Worm (Caenorhabditis elegans) whole organism, young adult: ENCODE results near the gene T04C12.7.
A peak's percentile ranks its signal among the peaks of the same experiment; 100 is the strongest.

Experiments
- B0019.2 ChIP-seq: fragments of 200-800 bp; sonication (Bioruptor generic); conservative IDR thresholded peaks from 2 replicates; pipeline ENCODE4 v1.3.6; 2022; ENCODE audit warnings: missing genetic modification reagents, missing genetic modification characterization, missing compliant biosample characterization
- B0035.1 ChIP-seq: sonication (generic microtip); optimal IDR thresholded peaks from 2 replicates; lab custom pipeline; 2016; ENCODE audit warnings: missing genetic modification characterization, mild to moderate bottlenecking, missing compliant biosample characterization, missing genotype, missing genetic modification reagents
- B0336.3 ChIP-seq: fragments of 200-800 bp; sonication (Bioruptor generic); IDR thresholded peaks from 2 replicates; pipeline ENCODE4 v1.3.6; 2022; ENCODE audit warnings: missing genetic modification characterization, missing compliant biosample characterization
- D2030.7 ChIP-seq: fragments of 200-800 bp; sonication (Bioruptor generic); IDR thresholded peaks from 2 replicates; pipeline ENCODE4 v1.3.6; 2022; ENCODE audit warnings: missing genetic modification reagents, missing genetic modification characterization, missing compliant biosample characterization
- F10E7.11 ChIP-seq: sonication (generic microtip); optimal IDR thresholded peaks from 2 replicates; lab custom pipeline; 2017; ENCODE audit warnings: mild to moderate bottlenecking, missing genetic modification characterization, moderate library complexity, missing compliant biosample characterization
- F33H1.4 ChIP-seq: fragments of 200-800 bp; sonication (Bioruptor generic); IDR thresholded peaks from 2 replicates; pipeline ENCODE4 v1.3.6; 2022; ENCODE audit warnings: missing genetic modification reagents, missing genetic modification characterization, missing compliant biosample characterization
- F39B2.1 ChIP-seq: fragments of 200-800 bp; sonication (Bioruptor generic); IDR thresholded peaks from 2 replicates; pipeline ENCODE4 v1.3.6; 2022; ENCODE audit warnings: missing genetic modification reagents, missing genetic modification characterization, missing compliant biosample characterization
- F52B5.7 ChIP-seq: sonication (generic microtip); optimal IDR thresholded peaks from 2 replicates; lab custom pipeline; 2016; ENCODE audit warnings: mild to moderate bottlenecking, missing genetic modification characterization, missing compliant biosample characterization
- F57C9.4 ChIP-seq: sonication (generic microtip); optimal IDR thresholded peaks from 2 replicates; lab custom pipeline; 2017; ENCODE audit warnings: mild to moderate bottlenecking, missing genetic modification characterization, missing compliant biosample characterization
- K12H6.12 ChIP-seq: fragments of 200-800 bp; sonication (Bioruptor generic); optimal IDR thresholded peaks from 2 replicates; lab custom pipeline; 2018; ENCODE audit warnings: mild to moderate bottlenecking, missing genetic modification characterization, missing compliant biosample characterization
- T26A5.8 ChIP-seq: sonication (generic microtip); optimal IDR thresholded peaks from 2 replicates; lab custom pipeline; 2016; ENCODE audit warnings: missing genetic modification characterization, missing compliant biosample characterization
- Y53G8AR.9 ChIP-seq: fragments of 200-800 bp; sonication (Bioruptor generic); conservative IDR thresholded peaks from 2 replicates; pipeline ENCODE4 v1.3.6; 2022; ENCODE audit warnings: missing genetic modification reagents, missing genetic modification characterization, missing compliant biosample characterization
- Y56A3A.18 ChIP-seq: fragments of 200-800 bp; sonication (Bioruptor generic); IDR thresholded peaks from 2 replicates; pipeline ENCODE4 v1.3.6; 2022; ENCODE audit warnings: missing genetic modification reagents, missing genetic modification characterization, missing compliant biosample characterization
- Y67H2A.10 ChIP-seq: fragments of 200-800 bp; sonication (Bioruptor generic); conservative IDR thresholded peaks from 2 replicates; pipeline ENCODE4 v1.3.6; 2022; ENCODE audit warnings: missing genetic modification reagents, missing genetic modification characterization, missing compliant biosample characterization
- ama-1 ChIP-seq, 3 experiments: fragments of 150-350 bp in 1 of 3; sonication (generic microtip) in 2 of 3; optimal IDR thresholded peaks; 2 replicates each; lab custom pipeline; 2014 to 2018; ENCODE audit warnings: missing biosample characterization in 2 of 3, missing genetic modification characterization in 2 of 3, missing genetic modification reagents in 2 of 3
- aptf-2 ChIP-seq: fragments of 200-800 bp; sonication (Bioruptor generic); conservative IDR thresholded peaks from 2 replicates; pipeline ENCODE4 v1.3.6; 2022; ENCODE audit warnings: missing genetic modification reagents, missing genetic modification characterization, missing compliant biosample characterization
- atf-7 ChIP-seq: sonication (generic microtip); optimal IDR thresholded peaks from 2 replicates; lab custom pipeline; 2017; ENCODE audit warnings: mild to moderate bottlenecking, missing genetic modification characterization, missing compliant biosample characterization
- attf-3 ChIP-seq: fragments of 200-800 bp; sonication (Bioruptor generic); conservative IDR thresholded peaks from 2 replicates; pipeline ENCODE4 v1.3.6; 2022; ENCODE audit warnings: missing genetic modification reagents, missing genetic modification characterization, missing compliant biosample characterization
- bed-1 ChIP-seq: fragments of 200-800 bp; sonication (Bioruptor generic); IDR thresholded peaks from 2 replicates; pipeline ENCODE4 v1.3.6; 2022; ENCODE audit warnings: missing genetic modification reagents, missing genetic modification characterization, missing compliant biosample characterization
- ccch-3 ChIP-seq: fragments of 200-800 bp; sonication (Bioruptor generic); optimal IDR thresholded peaks from 2 replicates; lab custom pipeline; 2018; ENCODE audit warnings: mild to moderate bottlenecking, missing genetic modification characterization, missing compliant biosample characterization
- cebp-1 ChIP-seq, 2 experiments: fragments of 200-800 bp in 1 of 2; sonication (Bioruptor generic) in 1 of 2; sonication (generic microtip) in 1 of 2; IDR thresholded peaks in 1 of 2; optimal IDR thresholded peaks in 1 of 2; 2 replicates each; pipeline versions ENCODE4 v1.3.6 to Lab custom; 2017 to 2022; ENCODE audit warnings: missing compliant biosample characterization in 2 of 2, missing genetic modification characterization in 2 of 2, mild to moderate bottlenecking in 1 of 2, missing genetic modification reagents in 1 of 2, moderate library complexity in 1 of 2
- ceh-79 ChIP-seq: sonication (generic microtip); optimal IDR thresholded peaks from 2 replicates; lab custom pipeline; 2017; ENCODE audit warnings: mild to moderate bottlenecking, missing genetic modification characterization, missing compliant biosample characterization
- dpff-1 ChIP-seq: sonication (generic microtip); optimal IDR thresholded peaks from 2 replicates; lab custom pipeline; 2017; ENCODE audit warnings: mild to moderate bottlenecking, missing genetic modification characterization, missing compliant biosample characterization
- egl-44 ChIP-seq: fragments of 200-800 bp; sonication (Bioruptor generic); IDR thresholded peaks from 2 replicates; pipeline ENCODE4 v1.3.6; 2022; ENCODE audit warnings: missing genetic modification reagents, missing genetic modification characterization, missing compliant biosample characterization
- ets-4 ChIP-seq: fragments of 200-800 bp; sonication (Bioruptor generic); optimal IDR thresholded peaks from 2 replicates; lab custom pipeline; 2018; ENCODE audit warnings: mild to moderate bottlenecking, missing genetic modification characterization, missing compliant biosample characterization
- hmg-1.2 ChIP-seq: fragments of 200-800 bp; sonication (Bioruptor generic); IDR thresholded peaks from 2 replicates; pipeline ENCODE4 v1.3.6; 2022; ENCODE audit warnings: missing genetic modification reagents, missing genetic modification characterization, missing compliant biosample characterization
- let-526 ChIP-seq: fragments of 200-800 bp; sonication (Bioruptor generic); IDR thresholded peaks from 2 replicates; pipeline ENCODE4 v1.3.6; 2022; ENCODE audit warnings: missing genetic modification reagents, missing genetic modification characterization, missing compliant biosample characterization
- lin-26 ChIP-seq: fragments of 200-800 bp; sonication (Bioruptor generic); IDR thresholded peaks from 2 replicates; pipeline ENCODE4 v1.3.6; 2022; ENCODE audit warnings: missing genetic modification reagents, missing genetic modification characterization, missing compliant biosample characterization
- lin-40 ChIP-seq: sonication (generic microtip); optimal IDR thresholded peaks from 2 replicates; lab custom pipeline; 2016; ENCODE audit warnings: missing genetic modification characterization, mild to moderate bottlenecking, missing compliant biosample characterization, missing genotype, missing genetic modification reagents
- lsl-1 ChIP-seq: fragments of 200-800 bp; sonication (Bioruptor generic); optimal IDR thresholded peaks from 2 replicates; lab custom pipeline; 2018; ENCODE audit warnings: mild to moderate bottlenecking, missing genetic modification characterization, moderate library complexity, missing compliant biosample characterization
- lsy-27 ChIP-seq: sonication (generic microtip); optimal IDR thresholded peaks from 2 replicates; lab custom pipeline; 2017; ENCODE audit warnings: missing genetic modification characterization, mild to moderate bottlenecking, missing compliant biosample characterization, antibody characterized with exemption, missing genotype, borderline replicate concordance; ENCODE audit not compliant: insufficient read depth
- madf-3 ChIP-seq: fragments of 200-800 bp; sonication (Bioruptor generic); IDR thresholded peaks from 2 replicates; pipeline ENCODE4 v1.3.6; 2022; ENCODE audit warnings: missing genetic modification reagents, missing genetic modification characterization, missing compliant biosample characterization
- nhr-80 ChIP-seq: sonication (generic microtip); optimal IDR thresholded peaks from 2 replicates; lab custom pipeline; 2016; ENCODE audit warnings: missing genetic modification characterization, missing compliant biosample characterization
- rcor-1 ChIP-seq: fragments of 200-800 bp; sonication (Bioruptor generic); IDR thresholded peaks from 2 replicates; pipeline ENCODE4 v1.3.6; 2022; ENCODE audit warnings: missing genetic modification reagents, missing genetic modification characterization, missing compliant biosample characterization
- sdz-38 ChIP-seq: sonication (generic microtip); optimal IDR thresholded peaks from 2 replicates; lab custom pipeline; 2016; ENCODE audit warnings: missing genotype, missing genetic modification characterization, missing compliant biosample characterization
- snpc-3.4 ChIP-seq: sonication (generic microtip); optimal IDR thresholded peaks from 2 replicates; lab custom pipeline; 2017; ENCODE audit warnings: missing genetic modification characterization, mild to moderate bottlenecking, missing compliant biosample characterization, antibody characterized with exemption, moderate library complexity, missing genotype, missing genetic modification reagents
- snpc-4 ChIP-seq, 5 experiments: fragments of 150-350 bp in 1 of 5; sonication (generic microtip) in 4 of 5; optimal IDR thresholded peaks; 2 replicates each; lab custom pipeline; 2014 to 2018; ENCODE audit warnings: missing genetic modification characterization in 5 of 5, missing biosample characterization in 3 of 5, antibody characterized with exemption in 2 of 5, mild to moderate bottlenecking in 2 of 5, missing compliant biosample characterization in 2 of 5, missing genotype in 2 of 5, moderate library complexity in 2 of 5, missing genetic modification reagents in 1 of 5
- sptf-2 ChIP-seq: fragments of 200-800 bp; sonication (Bioruptor generic); optimal IDR thresholded peaks from 2 replicates; lab custom pipeline; 2018; ENCODE audit warnings: mild to moderate bottlenecking, missing genetic modification characterization, missing compliant biosample characterization
- tbp1 ChIP-seq: fragments of 200-800 bp; sonication (Bioruptor generic); optimal IDR thresholded peaks from 2 replicates; lab custom pipeline; 2018; ENCODE audit warnings: mild to moderate bottlenecking, missing genetic modification characterization, missing compliant biosample characterization
- tlf-1 ChIP-seq: fragments of 200-800 bp; sonication (Bioruptor generic); optimal IDR thresholded peaks from 2 replicates; lab custom pipeline; 2018; ENCODE audit warnings: mild to moderate bottlenecking, missing genetic modification characterization, missing compliant biosample characterization
- xnd-1 ChIP-seq: sonication (generic microtip); optimal IDR thresholded peaks from 2 replicates; lab custom pipeline; 2016; ENCODE audit warnings: missing genotype, missing genetic modification reagents, missing genetic modification characterization, missing compliant biosample characterization
- zfh-2 ChIP-seq: fragments of 200-800 bp; sonication (Bioruptor generic); conservative IDR thresholded peaks from 2 replicates; pipeline ENCODE4 v1.3.6; 2022; ENCODE audit warnings: missing genetic modification reagents, missing genetic modification characterization, missing compliant biosample characterization
- ztf-18 ChIP-seq: sonication (generic microtip); optimal IDR thresholded peaks from 2 replicates; lab custom pipeline; 2016; ENCODE audit warnings: missing genotype, mild to moderate bottlenecking, missing genetic modification characterization, missing compliant biosample characterization
- ztf-26 ChIP-seq: sonication (generic microtip); optimal IDR thresholded peaks from 2 replicates; lab custom pipeline; 2017; ENCODE audit warnings: missing genetic modification characterization, missing compliant biosample characterization
- ztf-28 ChIP-seq: fragments of 200-800 bp; sonication (Bioruptor generic); IDR thresholded peaks from 2 replicates; pipeline ENCODE4 v1.3.6; 2022; ENCODE audit warnings: missing genetic modification reagents, missing genetic modification characterization, missing compliant biosample characterization
- ztf-6 ChIP-seq: fragments of 200-800 bp; sonication (Bioruptor generic); IDR thresholded peaks from 2 replicates; pipeline ENCODE4 v1.3.6; 2022; ENCODE audit warnings: missing genetic modification reagents, missing genetic modification characterization, missing compliant biosample characterization

T04C12.7 gene

ce11 chrV:11076403-11076802, 22.5 kb downstream of the T04C12.7 start (continued):
- TF ChIP-seq lsy-27 (tag; lab: Kevin White, UChicago) (no peak), zfh-2 (GFP tag; lab: Robert Waterston, UW) (no peak), D2030.7 (GFP tag; lab: Robert Waterston, UW) (0 out of 2 replicates have a peak, but pooled peaks have one; percentile 30), ztf-18 (no peak), tbp1 (GFP tag; lab: Kevin White, UChicago) (peak; percentile 66), B0035.1 (peak; percentile 24), hmg-1.2 (GFP tag; lab: Robert Waterston, UW) (peak; percentile 34; the same call in 1 of the 2 replicates), tlf-1 (GFP tag; lab: Kevin White, UChicago) (peak; percentile 78), ets-4 (GFP tag; lab: Kevin White, UChicago) (no peak), rcor-1 (GFP tag; lab: Robert Waterston, UW) (peak; percentile 75; the same call in 1 of the 2 replicates), egl-44 (GFP tag; lab: Robert Waterston, UW) (0 out of 2 replicates have a peak, but pooled peaks have one; percentile 28), atf-7 (tag; lab: Kevin White, UChicago) (peak; percentile 70), Y67H2A.10 (no peak), lin-40 (peak; percentile 37), snpc-4 (GFP tag; optimal IDR thresholded peaks at IDR 0.05; lab: Kevin White, UChicago) (peak; percentile 28), snpc-4 (tag; optimal IDR thresholded peaks at IDR 0.05; lab: Kevin White, UChicago) (peak in 3 of 4 experiments; percentile 50 to 52 (median 50)), sptf-2 (GFP tag; lab: Kevin White, UChicago) (no peak), aptf-2 (no peak), nhr-80 (tag; lab: Kevin White, UChicago) (peak; percentile 20), lsl-1 (GFP tag; lab: Kevin White, UChicago) (peak; percentile 48), Y53G8AR.9 (GFP tag; lab: Robert Waterston, UW) (peak; percentile 95), F10E7.11 (tag; lab: Kevin White, UChicago) (peak; percentile 83), dpff-1 (tag; lab: Kevin White, UChicago) (no peak), xnd-1 (tag; lab: Kevin White, UChicago) (peak; percentile 9), cebp-1 (GFP tag; IDR thresholded peaks at IDR 0.05; lab: Robert Waterston, UW) (no peak), cebp-1 (tag; optimal IDR thresholded peaks at IDR 0.05; lab: Kevin White, UChicago) (peak; percentile 40), B0336.3 (GFP tag; lab: Robert Waterston, UW) (peak; percentile 93), ceh-79 (tag; lab: Kevin White, UChicago) (no peak), ccch-3 (GFP tag; lab: Kevin White, UChicago) (no peak), B0019.2 (GFP tag; lab: Robert Waterston, UW) (no peak), ztf-6 (GFP tag; lab: Robert Waterston, UW) (no peak), F39B2.1 (peak; percentile 87), T26A5.8 (peak; percentile 73), K12H6.12 (no peak), Y56A3A.18 (GFP tag; lab: Robert Waterston, UW) (peak; percentile 88), ztf-28 (GFP tag; lab: Robert Waterston, UW) (no peak), let-526 (GFP tag; lab: Robert Waterston, UW) (0 out of 2 replicates have a peak, but pooled peaks have one; percentile 7), lin-26 (GFP tag; lab: Robert Waterston, UW) (peak; percentile 73; the same call in 1 of the 2 replicates), bed-1 (GFP tag; lab: Robert Waterston, UW) (0 out of 2 replicates have a peak, but pooled peaks have one; percentile 74), attf-3 (no peak), madf-3 (peak; percentile 94), sdz-38 (tag; lab: Kevin White, UChicago) (no peak), F33H1.4 (GFP tag; lab: Robert Waterston, UW) (peak; percentile 24), ama-1 (optimal IDR thresholded peaks at IDR 0.05; lab: Kevin White, UChicago) (peak; percentile 73), ama-1 (GFP tag; optimal IDR thresholded peaks at IDR 0.05; lab: Kevin White, UChicago) (no peak), F57C9.4 (tag; lab: Kevin White, UChicago) (no peak), snpc-3.4 (peak; percentile 81), ztf-26 (tag; lab: Kevin White, UChicago) (no peak), F52B5.7 (peak; percentile 88)
